Worm (Caenorhabditis elegans) whole organism, L4 larva: ENCODE data around the gene B0554.4.

Experiments used
- F26F4.8 ChIP-seq: fragments of 200-800 bp; sonication (Bioruptor generic); conservative IDR thresholded peaks from 2 replicates; pipeline ENCODE4 v1.3.6; 2022; ENCODE audit warnings: missing genetic modification characterization, missing compliant biosample characterization
- dpl-1 ChIP-seq: fragments of 150-350 bp; optimal IDR thresholded peaks from 2 replicates; lab custom pipeline; 2014; ENCODE audit warnings: missing biosample characterization, missing genetic modification reagents, missing genetic modification characterization
- dve-1 ChIP-seq: sonication (generic microtip); optimal IDR thresholded peaks from 2 replicates; lab custom pipeline; 2017; ENCODE audit warnings: antibody characterized with exemption, mild to moderate bottlenecking, missing genetic modification characterization, missing compliant biosample characterization; ENCODE audit not compliant: insufficient read depth
- snpc-4 ChIP-seq: fragments of 150-350 bp; optimal IDR thresholded peaks from 2 replicates; lab custom pipeline; 2014; ENCODE audit warnings: missing biosample characterization, missing genetic modification characterization
- zag-1 ChIP-seq: fragments of 150-350 bp; optimal IDR thresholded peaks from 2 replicates; lab custom pipeline; 2014; ENCODE audit warnings: missing biosample characterization, missing genetic modification characterization
- zfp-2 ChIP-seq: sonication (generic microtip); optimal IDR thresholded peaks from 2 replicates; lab custom pipeline; 2016; ENCODE audit warnings: mild to moderate bottlenecking, missing genetic modification characterization, missing compliant biosample characterization
- zip-11 ChIP-seq: fragments of 200-800 bp; sonication (Bioruptor generic); IDR thresholded peaks from 2 replicates; pipeline ENCODE4 v1.3.6; 2022; ENCODE audit warnings: missing genetic modification characterization, missing compliant biosample characterization

- TF ChIP-seq snpc-4 (tag; lab: Kevin White, UChicago), result no peak
- TF ChIP-seq F26F4.8, result no peak
- no peak for TF ChIP-seq dpl-1
- no peak for TF ChIP-seq dve-1 (tag; lab: Kevin White, UChicago)
- no peak for TF ChIP-seq zag-1 (tag; lab: Kevin White, UChicago)
- TF ChIP-seq zip-11, result no peak
- no peak for TF ChIP-seq zfp-2 (tag; lab: Kevin White, UChicago)
Observed at ce11 chrV:418432-418831, 10.5 kb upstream of the B0554.4 start, which contains the start of gene Y39D8A.1.
